Worm (Caenorhabditis elegans) whole organism, late embryonic: ENCODE results near the gene T08D10.5.

ENCODE experiments used
- ceh-48 ChIP-seq: sonication (generic microtip); optimal IDR thresholded peaks from 2 replicates; lab custom pipeline; 2016; ENCODE audit warnings: missing genetic modification characterization, inconsistent platforms, missing compliant biosample characterization
- hlh-6 ChIP-seq: sonication (generic microtip); optimal IDR thresholded peaks from 2 replicates; lab custom pipeline; 2016; ENCODE audit warnings: missing genotype, missing genetic modification characterization, missing compliant biosample characterization
- nfya-1 ChIP-seq: sonication (generic microtip); optimal IDR thresholded peaks from 2 replicates; lab custom pipeline; 2017; ENCODE audit warnings: missing genetic modification characterization, mild to moderate bottlenecking, missing compliant biosample characterization, antibody characterized with exemption, moderate library complexity
- nhr-11 ChIP-seq: fragments of 150-350 bp; optimal IDR thresholded peaks from 2 replicates; lab custom pipeline; 2014; ENCODE audit warnings: missing biosample characterization, missing genetic modification characterization

ce11 chrX:11964555-11964954 lies 7.2 kb downstream of the T08D10.5 start:
- TF ChIP-seq nhr-11, result no peak
- TF ChIP-seq ceh-48 (tag; lab: Kevin White, UChicago), result no peak
- TF ChIP-seq hlh-6, result no peak
- TF ChIP-seq nfya-1 (tag; lab: Kevin White, UChicago), result no peak
